Fruit fly (Drosophila melanogaster) whole organism, pupa: Measurements from ENCODE around the gene CycG.

ENCODE experiments used
- CG10348 ChIP-seq: fragments of 200-800 bp; sonication (Bioruptor generic); IDR thresholded peaks from 2 replicates; pipeline ENCODE4 v1.3.6; 2022; ENCODE audit warnings: missing biosample characterization, missing genetic modification characterization
- CG12605 ChIP-seq: fragments of 200-800 bp; sonication (Bioruptor generic); IDR thresholded peaks from 2 replicates; pipeline ENCODE4 v1.3.6; 2022; ENCODE audit warnings: missing biosample characterization, missing genetic modification characterization
- CG13204 ChIP-seq: fragments of 200-800 bp; sonication (Bioruptor generic); optimal IDR thresholded peaks from 2 replicates; lab custom pipeline; 2018; ENCODE audit warnings: missing biosample characterization, mild to moderate bottlenecking, missing genetic modification characterization, moderate library complexity
- CG14655 ChIP-seq: fragments of 200-800 bp; sonication (Bioruptor generic); optimal IDR thresholded peaks from 3 replicates; lab custom pipeline; 2017; ENCODE audit warnings: mild to moderate bottlenecking, missing biosample characterization, missing genetic modification reagents, missing genetic modification characterization
- D1 ChIP-seq: fragments of 200-800 bp; sonication (Bioruptor generic); optimal IDR thresholded peaks from 2 replicates; lab custom pipeline; 2018; ENCODE audit warnings: missing biosample characterization, mild to moderate bottlenecking, missing genetic modification characterization, moderate library complexity
- EcR ChIP-seq: fragments of 200-800 bp; sonication (Bioruptor generic); optimal IDR thresholded peaks from 3 replicates; lab custom pipeline; 2019; ENCODE audit warnings: missing biosample characterization, missing genetic modification characterization, mild to moderate bottlenecking, moderate library complexity, missing genetic modification reagents
- Ets98B ChIP-seq: fragments of 200-800 bp; sonication (Bioruptor generic); IDR thresholded peaks from 2 replicates; pipeline ENCODE4 v1.3.6; 2022; ENCODE audit warnings: missing biosample characterization, missing genetic modification characterization
- Snoo ChIP-seq: fragments of 200-800 bp; sonication (Bioruptor generic); optimal IDR thresholded peaks from 3 replicates; lab custom pipeline; 2017; ENCODE audit warnings: missing biosample characterization, mild to moderate bottlenecking, missing genetic modification characterization, inconsistent platforms
- fd96Ca ChIP-seq: fragments of 200-800 bp; sonication (Bioruptor generic); IDR thresholded peaks from 3 replicates; pipeline ENCODE4 v1.3.6; 2022; ENCODE audit warnings: missing biosample characterization, missing genetic modification characterization
- rn ChIP-seq: fragments of 200-800 bp; sonication (Bioruptor generic); IDR thresholded peaks from 2 replicates; pipeline ENCODE4 v1.3.6; 2022; ENCODE audit warnings: missing biosample characterization, missing genetic modification characterization

DNA sequence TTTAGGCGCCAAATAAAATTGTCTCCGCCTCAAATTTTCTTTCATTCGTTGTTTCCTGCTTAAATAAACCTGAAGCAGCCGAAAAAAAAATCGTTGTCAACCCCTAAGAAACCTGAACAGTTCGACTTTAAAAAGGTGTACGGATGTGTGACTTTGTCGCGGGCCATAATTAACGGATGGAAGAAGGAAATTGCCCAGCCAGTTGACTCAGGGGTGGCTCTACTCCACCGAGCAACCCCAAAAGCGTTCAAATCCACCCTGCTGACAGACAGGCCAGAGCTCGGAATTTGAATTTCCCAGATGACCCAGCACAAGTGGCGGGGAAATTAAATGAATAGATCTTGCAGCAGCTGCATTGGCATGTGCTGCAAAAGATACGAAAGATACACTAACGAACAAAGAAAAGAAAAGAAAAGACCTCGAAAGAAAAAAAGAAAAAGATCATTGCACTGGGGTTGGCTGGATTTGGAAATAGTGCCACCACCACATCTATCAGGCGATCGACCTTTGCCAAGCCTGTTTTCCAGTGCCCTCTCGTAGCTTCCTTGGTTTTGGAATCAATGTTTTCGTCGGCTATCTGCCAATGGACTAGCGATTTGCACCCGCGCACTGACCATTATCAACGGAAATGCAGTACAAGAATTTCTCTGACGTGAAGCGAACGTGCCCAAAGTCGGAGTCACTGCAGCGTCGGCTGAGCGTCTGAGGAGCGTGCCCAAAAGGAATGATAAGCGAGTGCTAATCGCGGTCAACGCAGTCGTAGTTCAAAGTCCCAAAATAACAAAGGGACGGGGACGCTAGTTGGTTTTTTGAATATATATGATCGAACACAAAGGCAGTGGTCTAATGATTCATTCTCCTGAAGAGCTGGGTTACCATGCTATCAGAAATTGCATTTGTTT, 6.0 kb downstream of the CycG start:
- no peak for TF ChIP-seq CG14655 (GFP tag; lab: Kevin White, UChicago)
- TF ChIP-seq fd96Ca (GFP tag; lab: Robert Waterston, UW): no peak
- peak; percentile 28 for TF ChIP-seq EcR
- TF ChIP-seq Snoo (tag; lab: Kevin White, UChicago): no peak
- TF ChIP-seq rn (GFP tag; lab: Robert Waterston, UW): no peak
- TF ChIP-seq Ets98B (GFP tag; lab: Robert Waterston, UW): no peak
- TF ChIP-seq D1: no peak
- no peak for TF ChIP-seq CG10348 (GFP tag; lab: Robert Waterston, UW)
- no peak for TF ChIP-seq CG12605 (GFP tag; lab: Robert Waterston, UW)
- no peak for TF ChIP-seq CG13204
